Fruit fly (Drosophila melanogaster) whole organism: Measurements from ENCODE around the gene Prosalpha4.

Source experiments
- CG8478 ChIP-seq: fragments of >200 bp; optimal IDR thresholded peaks from 2 replicates; lab custom pipeline; 2018; ENCODE audit warnings: inconsistent platforms
- Dll ChIP-seq: fragments of >200 bp; optimal IDR thresholded peaks from 2 replicates; lab custom pipeline; 2017
- EcR ChIP-seq, 2 experiments: fragments of >200 bp; optimal IDR thresholded peaks; 2 replicates each; lab custom pipeline; 2017; ENCODE audit warnings: missing biosample characterization in 2 of 2, missing genetic modification characterization in 2 of 2, missing genetic modification reagents in 2 of 2
- pan ChIP-seq: fragments of >200 bp; optimal IDR thresholded peaks from 2 replicates; lab custom pipeline; 2017
- psq ChIP-seq: fragments of >200 bp; optimal IDR thresholded peaks from 2 replicates; lab custom pipeline; 2017
- usp ChIP-seq: fragments of >200 bp; optimal IDR thresholded peaks from 2 replicates; lab custom pipeline; 2017; ENCODE audit warnings: missing biosample characterization, missing genetic modification characterization, mixed read lengths

Prosalpha4 gene

DNA sequence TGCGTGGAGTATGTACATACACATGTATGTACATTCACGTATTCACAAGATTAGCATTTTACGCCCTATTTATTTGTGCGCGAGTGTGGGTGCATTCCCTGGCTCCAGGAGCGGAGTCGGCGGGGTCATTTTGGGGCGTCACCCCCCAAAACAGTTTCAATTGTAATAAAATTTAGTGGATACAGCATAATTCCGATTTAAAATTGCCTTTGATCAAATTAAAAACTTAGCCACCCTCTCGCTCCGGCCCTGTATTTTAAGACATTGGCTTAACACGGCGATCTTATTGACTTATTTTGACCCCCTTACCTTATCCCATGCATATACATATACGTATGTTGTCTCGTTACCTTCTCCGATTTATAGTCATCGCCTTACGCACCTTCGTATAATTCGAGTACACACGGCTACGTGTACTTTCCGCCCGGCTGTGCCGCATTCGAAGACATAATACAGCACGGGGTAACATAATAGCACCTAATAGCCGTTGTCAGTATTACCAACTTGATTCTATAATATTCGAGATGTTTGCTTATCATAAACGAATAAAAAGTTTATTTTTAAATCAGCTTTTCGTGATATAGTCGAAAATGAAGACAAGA lies 3.4 kb downstream of the Prosalpha4 start:
- TF ChIP-seq usp (no peak), EcR (GFP tag; optimal IDR thresholded peaks at IDR 0.05; lab: Kevin White, UChicago) (no peak), CG8478 (lab: Kevin White, UChicago) (no peak), pan (lab: Kevin White, UChicago) (no peak), psq (lab: Kevin White, UChicago) (no peak), Dll (lab: Kevin White, UChicago) (no peak)

DNA sequence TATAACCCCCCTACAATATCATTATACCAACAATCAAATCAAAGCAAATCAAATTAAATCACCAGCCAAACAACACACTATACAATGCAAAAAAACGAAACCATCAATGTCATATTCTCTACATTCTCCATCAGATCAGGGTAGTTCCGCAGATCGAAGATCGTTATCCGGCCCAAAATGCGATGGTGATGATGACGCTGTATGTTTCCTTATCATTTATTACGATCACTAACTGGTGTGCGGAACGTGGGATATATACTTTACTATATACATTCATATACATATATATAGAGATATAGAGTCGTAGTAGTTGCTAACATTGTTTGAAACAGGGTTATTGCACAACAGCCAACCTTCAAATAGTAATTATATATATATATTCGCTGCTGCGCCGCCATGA lies 5.2 kb downstream of the Prosalpha4 start:
- TF ChIP-seq psq (lab: Kevin White, UChicago) (no peak), usp (no peak), EcR (GFP tag; optimal IDR thresholded peaks at IDR 0.05; lab: Kevin White, UChicago) (no peak), pan (lab: Kevin White, UChicago) (no peak), CG8478 (lab: Kevin White, UChicago) (no peak), Dll (lab: Kevin White, UChicago) (no peak)

DNA sequence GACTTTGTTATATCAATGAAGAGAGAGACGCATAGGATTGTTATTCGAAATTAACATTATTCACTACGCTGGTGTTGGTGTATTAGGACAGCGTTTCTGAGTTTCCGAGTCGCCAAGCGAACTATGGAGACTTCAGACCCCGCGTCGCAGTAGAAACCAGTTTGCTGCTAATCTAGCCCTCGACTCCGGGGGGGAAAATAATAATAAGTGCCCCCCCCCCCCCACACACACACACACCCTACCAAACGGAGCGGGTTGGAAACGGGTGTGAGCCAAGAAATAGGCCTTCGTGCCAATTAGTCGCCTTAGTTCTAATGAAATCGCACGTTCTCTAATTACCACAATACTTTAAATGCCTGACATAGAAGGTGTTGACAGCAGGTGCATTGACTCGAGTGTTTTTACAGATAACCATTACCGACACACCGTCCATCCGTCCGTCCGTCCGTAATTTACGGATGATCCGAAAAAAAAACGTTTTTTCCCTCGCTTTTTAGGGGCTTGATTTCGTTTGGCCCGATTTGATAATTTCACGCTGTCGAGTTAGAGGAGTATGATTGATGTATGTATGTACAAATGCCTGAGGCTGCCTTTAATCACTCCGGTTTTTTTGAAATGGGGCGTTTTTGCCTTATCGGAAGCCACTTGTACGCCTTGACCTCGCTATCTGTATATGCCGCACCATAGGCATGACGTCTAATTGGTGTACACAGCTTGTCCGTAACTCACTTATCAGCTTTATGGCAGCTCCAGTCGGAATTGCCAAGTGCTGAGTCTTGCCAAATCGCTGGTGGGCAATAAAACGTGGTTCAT lies 5.9 kb downstream of the Prosalpha4 start:
- TF ChIP-seq pan (lab: Kevin White, UChicago) (no peak), CG8478 (lab: Kevin White, UChicago) (no peak), psq (lab: Kevin White, UChicago) (no peak), usp (no peak)

DNA sequence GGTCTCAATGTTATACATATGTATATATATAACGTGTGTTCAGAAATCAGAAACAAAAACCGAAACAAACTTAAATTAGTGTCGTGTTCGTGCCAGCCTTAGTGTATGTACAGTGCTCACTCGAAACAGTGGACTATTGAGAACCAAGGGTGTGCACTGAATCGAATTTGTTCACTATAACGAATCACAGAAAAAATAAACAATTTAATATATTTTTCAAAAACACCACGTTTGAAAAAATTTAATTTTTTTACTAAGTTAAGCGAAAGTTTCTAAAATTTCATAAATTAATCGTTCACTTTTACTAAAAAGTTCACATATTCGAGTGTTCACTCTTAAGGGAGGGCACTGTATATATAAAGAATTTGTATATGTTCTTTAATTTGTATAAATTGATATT lies 9.1 kb downstream of the Prosalpha4 start:
- no peak for TF ChIP-seq usp
- no peak for TF ChIP-seq Dll (lab: Kevin White, UChicago)
- TF ChIP-seq pan (lab: Kevin White, UChicago) = no peak
- TF ChIP-seq CG8478 (lab: Kevin White, UChicago) = no peak
- no peak for TF ChIP-seq EcR (GFP tag; optimal IDR thresholded peaks at IDR 0.05; lab: Kevin White, UChicago)
- TF ChIP-seq psq (lab: Kevin White, UChicago) = no peak

DNA sequence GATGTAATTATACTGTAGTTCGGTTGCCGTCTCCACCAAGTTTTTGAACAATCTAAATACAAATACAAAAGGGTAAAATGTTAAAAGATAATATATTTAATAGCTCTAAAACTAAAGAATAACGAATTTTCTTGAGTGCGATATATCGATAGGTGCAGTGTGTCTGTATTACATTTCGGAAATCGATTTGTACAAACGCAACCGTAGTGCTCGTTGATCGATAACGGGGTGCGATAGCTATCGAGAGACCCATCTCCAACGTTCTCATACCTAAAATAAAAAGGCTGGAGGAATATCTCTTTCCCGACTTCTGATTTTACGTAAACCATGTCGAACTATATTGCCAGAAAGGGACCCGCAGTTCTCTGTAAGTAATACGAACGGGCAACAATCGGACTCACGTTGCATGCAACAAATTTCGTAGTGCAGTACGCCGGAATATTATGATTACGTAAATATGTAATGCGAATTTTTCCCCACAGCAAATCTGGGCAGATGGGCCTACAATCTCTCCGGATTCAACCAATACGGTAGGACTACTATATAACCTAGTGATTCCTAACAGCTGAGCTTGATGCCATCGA lies 10.1 kb downstream of the Prosalpha4 start, which contains the start of gene UQCR-14:
UQCR-14 (plus strand) TSS at position 206 of the 584 bp plus-strand sequence.
- TF ChIP-seq psq (lab: Kevin White, UChicago) (no peak), EcR (GFP tag; optimal IDR thresholded peaks at IDR 0.05; lab: Kevin White, UChicago) (no peak)

DNA sequence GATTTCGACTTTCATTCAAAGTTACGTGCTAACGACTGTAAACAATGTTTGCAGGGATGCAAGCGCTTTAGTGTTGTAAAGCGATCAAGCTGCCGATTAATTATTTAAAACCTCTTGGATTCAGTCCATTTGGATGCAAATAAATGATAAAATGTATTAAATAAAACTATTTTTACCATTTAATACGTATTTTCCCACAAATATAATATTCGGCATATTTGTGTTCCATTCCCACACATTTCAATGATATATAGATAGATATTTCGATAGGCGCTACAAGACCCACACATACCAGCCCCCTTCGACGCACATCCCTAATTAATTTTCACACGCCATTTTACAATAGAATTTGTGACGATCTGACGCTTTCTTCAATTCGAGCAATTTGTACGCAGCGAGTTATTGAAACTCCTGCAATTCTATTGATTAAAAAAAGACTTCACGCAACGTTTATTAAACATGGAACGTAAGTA lies 12.5 kb downstream of the Prosalpha4 start, which contains the start of the genes CG32576 and caz:
CG32576 (minus strand) TSS at position 42 of the 473 bp plus-strand sequence.
caz (plus strand) TSS at position 319 of the 473 bp plus-strand sequence.
- no peak for TF ChIP-seq CG8478 (lab: Kevin White, UChicago)

DNA sequence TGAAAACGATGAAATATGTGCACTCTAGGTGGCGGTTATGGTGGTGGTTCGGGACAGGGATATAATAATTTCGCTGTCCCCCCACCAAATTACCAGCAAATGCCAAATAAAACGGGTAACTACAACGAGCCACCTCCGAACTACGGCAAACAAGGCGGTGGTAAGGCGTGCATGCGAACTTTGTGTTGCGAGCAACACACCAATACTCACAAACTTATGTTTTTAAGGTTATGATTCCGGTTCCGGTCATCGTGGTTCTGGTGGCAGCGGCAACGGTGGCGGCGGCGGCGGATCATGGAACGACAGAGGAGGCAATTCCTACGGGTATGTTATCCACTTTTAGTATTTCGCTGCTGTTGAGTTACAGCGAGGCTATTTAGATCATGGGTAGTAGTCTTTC lies 12.9 kb downstream of the Prosalpha4 start:
- TF ChIP-seq usp (no peak), Dll (lab: Kevin White, UChicago) (no peak), psq (lab: Kevin White, UChicago) (no peak), pan (lab: Kevin White, UChicago) (no peak), CG8478 (lab: Kevin White, UChicago) (no peak), EcR (GFP tag; optimal IDR thresholded peaks at IDR 0.05; lab: Kevin White, UChicago) (no peak)

DNA sequence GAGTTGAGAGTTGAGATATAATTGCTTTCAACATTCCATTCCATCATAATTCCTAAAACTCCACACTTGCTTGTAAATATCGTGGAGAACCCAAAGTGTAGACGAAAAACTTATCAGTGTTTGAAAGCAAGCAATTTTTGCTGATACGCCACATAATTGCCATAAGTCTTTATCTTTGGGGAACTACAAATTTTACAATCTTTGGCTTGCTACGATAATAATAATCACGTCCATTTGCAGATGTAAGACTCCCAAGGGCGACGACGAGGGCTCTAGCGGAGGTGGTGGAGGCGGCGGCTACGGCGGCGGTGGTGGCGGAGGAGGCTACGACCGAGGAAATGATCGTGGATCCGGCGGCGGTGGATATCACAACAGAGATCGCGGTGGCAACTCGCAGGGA lies 16.6 kb downstream of the Prosalpha4 start:
- TF ChIP-seq usp (no peak), CG8478 (lab: Kevin White, UChicago) (no peak), psq (lab: Kevin White, UChicago) (no peak), pan (lab: Kevin White, UChicago) (no peak)

DNA sequence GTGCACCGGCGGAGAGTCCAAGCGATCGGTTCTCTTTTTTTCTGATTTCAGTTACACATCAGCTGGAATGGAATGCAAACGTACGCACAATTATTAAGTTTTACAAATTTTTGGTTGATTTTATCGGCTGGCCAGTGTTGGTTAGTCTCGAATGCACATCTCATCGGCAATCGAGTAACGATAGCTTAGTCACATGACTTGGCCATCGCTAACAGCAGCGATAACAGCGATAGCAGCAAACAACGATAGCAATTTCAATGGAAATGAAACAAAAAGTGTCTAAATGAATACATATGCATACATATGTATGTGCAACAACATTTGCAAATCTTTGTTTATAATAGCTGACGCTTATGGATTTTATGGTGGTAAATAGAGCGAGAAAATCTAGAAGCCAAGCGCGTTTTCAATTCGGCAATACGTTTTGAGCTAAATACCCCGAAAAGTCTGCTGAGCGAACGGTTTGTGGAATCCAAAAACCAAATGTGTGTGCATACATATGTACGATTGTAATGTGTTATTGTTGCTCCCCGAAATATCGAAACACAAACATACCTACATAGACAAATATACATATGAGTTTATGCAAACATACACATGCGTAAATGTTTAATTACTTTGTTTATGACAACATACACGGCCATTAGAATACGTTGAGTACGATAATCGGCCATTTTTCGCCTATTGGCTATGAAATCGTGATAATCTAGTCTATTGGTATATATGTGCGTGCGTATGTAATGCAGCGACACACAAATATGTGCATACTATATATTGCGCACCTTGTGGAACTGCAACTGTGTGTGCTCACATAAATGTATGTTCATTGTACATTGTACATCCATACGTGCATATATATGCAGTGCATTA lies 20.6 kb downstream of the Prosalpha4 start, which contains the start of gene CG3632:
CG3632 (plus strand) TSS at position 249 of the 870 bp plus-strand sequence.
- TF ChIP-seq usp (no peak), EcR (GFP tag; optimal IDR thresholded peaks at IDR 0.05; lab: Kevin White, UChicago) (no peak), psq (lab: Kevin White, UChicago) (no peak), Dll (lab: Kevin White, UChicago) (no peak), CG8478 (lab: Kevin White, UChicago) (no peak), pan (lab: Kevin White, UChicago) (no peak)

DNA sequence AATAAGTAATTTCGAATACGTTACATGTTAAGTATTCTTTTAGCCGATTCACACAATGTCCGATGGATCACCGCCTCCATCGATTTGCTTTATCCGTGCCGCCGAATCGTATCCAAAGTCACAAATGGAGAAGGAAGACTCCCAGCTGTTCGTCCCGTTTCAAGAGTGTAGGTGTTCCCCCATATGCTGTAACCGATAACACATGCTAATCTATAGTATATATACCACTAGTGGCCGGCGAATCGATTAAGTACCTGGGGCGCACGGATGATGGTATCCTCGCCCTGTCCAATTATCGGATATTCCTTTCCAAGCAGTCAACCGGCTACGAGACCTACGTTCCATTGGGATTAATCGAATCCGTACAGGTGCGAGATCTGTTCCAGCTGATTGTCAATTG lies 21.5 kb downstream of the Prosalpha4 start, which contains the start of gene ERp44:
ERp44 (minus strand) TSS at position 101 of the 400 bp plus-strand sequence.
- TF ChIP-seq pan (lab: Kevin White, UChicago) (no peak), Dll (lab: Kevin White, UChicago) (no peak), EcR (GFP tag; optimal IDR thresholded peaks at IDR 0.05; lab: Kevin White, UChicago) (no peak), psq (lab: Kevin White, UChicago) (no peak), usp (no peak), CG8478 (lab: Kevin White, UChicago) (no peak)

DNA sequence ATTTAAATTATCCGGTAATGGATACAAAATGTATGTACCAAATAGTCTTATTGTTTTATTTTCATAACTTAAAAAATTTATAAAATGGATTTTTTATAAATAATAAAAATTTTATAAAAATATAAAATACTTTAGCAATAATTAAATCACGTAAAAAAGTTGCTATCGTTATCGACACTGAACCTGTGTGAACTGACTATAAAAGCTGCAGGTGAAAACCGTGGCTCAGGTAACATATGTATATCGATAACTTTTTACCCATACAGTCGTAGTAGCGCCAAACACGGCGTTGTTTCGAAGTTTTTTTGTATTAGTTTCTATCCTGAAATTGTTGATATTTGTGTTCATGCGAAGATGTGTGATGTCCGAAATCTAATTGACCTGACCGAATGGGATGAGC lies 27.6 kb downstream of the Prosalpha4 start, which contains the start of gene CG3679:
CG3679 (plus strand) TSS at position 235 of the 400 bp plus-strand sequence.
- TF ChIP-seq pan (lab: Kevin White, UChicago) (no peak), EcR (GFP tag; optimal IDR thresholded peaks at IDR 0.05; lab: Kevin White, UChicago) (no peak), CG8478 (lab: Kevin White, UChicago) (no peak), Dll (lab: Kevin White, UChicago) (no peak), psq (lab: Kevin White, UChicago) (no peak), usp (no peak)
